Fruit fly (Drosophila melanogaster) S2 (cell line): Measurements from ENCODE around the gene CG43750.

Experiments used
- CG8478 ChIP-seq: fragments of >200 bp; optimal IDR thresholded peaks from 2 replicates; lab custom pipeline; 2018
- CTCF ChIP-seq, 2 experiments: fragments of >200 bp; optimal IDR thresholded peaks; 2 replicates each; lab custom pipeline; 2018

- TF ChIP-seq CG8478 (no peak), CTCF (optimal IDR thresholded peaks at IDR 0.05; lab: Kevin White, UChicago) (no peak)
These were observed 48.3 kb upstream of the CG43750 start for dm6 chr2L:2438640-2439276.
